Fruit fly (Drosophila melanogaster) whole organism, pupa: Measurements from ENCODE around the gene Sirt4.

ENCODE experiments used
- CG10348 ChIP-seq: fragments of 200-800 bp; sonication (Bioruptor generic); IDR thresholded peaks from 2 replicates; pipeline ENCODE4 v1.3.6; 2022; ENCODE audit warnings: missing biosample characterization, missing genetic modification characterization
- CG12605 ChIP-seq: fragments of 200-800 bp; sonication (Bioruptor generic); IDR thresholded peaks from 2 replicates; pipeline ENCODE4 v1.3.6; 2022; ENCODE audit warnings: missing biosample characterization, missing genetic modification characterization
- CG13204 ChIP-seq: fragments of 200-800 bp; sonication (Bioruptor generic); optimal IDR thresholded peaks from 2 replicates; lab custom pipeline; 2018; ENCODE audit warnings: missing biosample characterization, mild to moderate bottlenecking, missing genetic modification characterization, moderate library complexity
- CG14655 ChIP-seq: fragments of 200-800 bp; sonication (Bioruptor generic); optimal IDR thresholded peaks from 3 replicates; lab custom pipeline; 2017; ENCODE audit warnings: mild to moderate bottlenecking, missing biosample characterization, missing genetic modification reagents, missing genetic modification characterization
- CG15710 ChIP-seq: fragments of 200-800 bp; sonication (Bioruptor generic); optimal IDR thresholded peaks from 2 replicates; lab custom pipeline; 2018; ENCODE audit warnings: missing biosample characterization, mild to moderate bottlenecking, missing genetic modification characterization, moderate library complexity
- CG17806 ChIP-seq: fragments of 200-800 bp; sonication (Bioruptor generic); optimal IDR thresholded peaks from 2 replicates; lab custom pipeline; 2018; ENCODE audit warnings: missing biosample characterization, mild to moderate bottlenecking, missing genetic modification characterization, moderate library complexity
- CG32121 ChIP-seq: fragments of 200-800 bp; sonication (Bioruptor generic); IDR thresholded peaks from 2 replicates; pipeline ENCODE4 v1.3.6; 2022; ENCODE audit warnings: missing biosample characterization, missing genetic modification characterization
- CG34367 ChIP-seq: fragments of 200-800 bp; sonication (Bioruptor generic); optimal IDR thresholded peaks from 2 replicates; lab custom pipeline; 2018; ENCODE audit warnings: missing biosample characterization, mild to moderate bottlenecking, missing genetic modification characterization
- CG4496 ChIP-seq: fragments of 200-800 bp; sonication (Bioruptor generic); IDR thresholded peaks from 3 replicates; pipeline ENCODE4 v1.3.6; 2022; ENCODE audit warnings: missing biosample characterization, missing genetic modification characterization
- CG8159 ChIP-seq: fragments of 200-800 bp; sonication (Bioruptor generic); optimal IDR thresholded peaks from 3 replicates; lab custom pipeline; 2018; ENCODE audit warnings: missing biosample characterization, mild to moderate bottlenecking, missing genetic modification characterization, moderate library complexity
- CG8301 ChIP-seq: fragments of 200-800 bp; sonication (Bioruptor generic); optimal IDR thresholded peaks from 2 replicates; lab custom pipeline; 2018; ENCODE audit warnings: missing biosample characterization, mild to moderate bottlenecking, missing genetic modification characterization
- CG9948 ChIP-seq: fragments of 200-800 bp; sonication (Bioruptor generic); optimal IDR thresholded peaks from 2 replicates; lab custom pipeline; 2018; ENCODE audit warnings: missing biosample characterization, mild to moderate bottlenecking, missing genetic modification characterization, moderate library complexity
- D1 ChIP-seq: fragments of 200-800 bp; sonication (Bioruptor generic); optimal IDR thresholded peaks from 2 replicates; lab custom pipeline; 2018; ENCODE audit warnings: missing biosample characterization, mild to moderate bottlenecking, missing genetic modification characterization, moderate library complexity
- EcR ChIP-seq: fragments of 200-800 bp; sonication (Bioruptor generic); optimal IDR thresholded peaks from 3 replicates; lab custom pipeline; 2019; ENCODE audit warnings: missing biosample characterization, missing genetic modification characterization, mild to moderate bottlenecking, moderate library complexity, missing genetic modification reagents
- Ets98B ChIP-seq: fragments of 200-800 bp; sonication (Bioruptor generic); IDR thresholded peaks from 2 replicates; pipeline ENCODE4 v1.3.6; 2022; ENCODE audit warnings: missing biosample characterization, missing genetic modification characterization
- Pif1A ChIP-seq: fragments of 200-800 bp; sonication (Bioruptor generic); optimal IDR thresholded peaks from 3 replicates; lab custom pipeline; 2016; ENCODE audit warnings: missing biosample characterization, missing genetic modification characterization
- Pif1B ChIP-seq: fragments of 200-800 bp; sonication (Bioruptor generic); optimal IDR thresholded peaks from 3 replicates; lab custom pipeline; 2016; ENCODE audit warnings: missing biosample characterization, missing genetic modification characterization
- Snoo ChIP-seq: fragments of 200-800 bp; sonication (Bioruptor generic); optimal IDR thresholded peaks from 3 replicates; lab custom pipeline; 2017; ENCODE audit warnings: missing biosample characterization, mild to moderate bottlenecking, missing genetic modification characterization, inconsistent platforms
- fd96Ca ChIP-seq: fragments of 200-800 bp; sonication (Bioruptor generic); IDR thresholded peaks from 3 replicates; pipeline ENCODE4 v1.3.6; 2022; ENCODE audit warnings: missing biosample characterization, missing genetic modification characterization
- gl ChIP-seq: fragments of 200-800 bp; sonication (Bioruptor generic); optimal IDR thresholded peaks from 2 replicates; lab custom pipeline; 2018; ENCODE audit warnings: missing biosample characterization, mild to moderate bottlenecking, missing genetic modification characterization
- rn ChIP-seq: fragments of 200-800 bp; sonication (Bioruptor generic); IDR thresholded peaks from 2 replicates; pipeline ENCODE4 v1.3.6; 2022; ENCODE audit warnings: missing biosample characterization, missing genetic modification characterization

The Sirt4 gene

dm6 chrX:5649998-5650397, 15.7 kb downstream of the Sirt4 start:
- TF ChIP-seq CG12605 (GFP tag; lab: Robert Waterston, UW) = no peak
- TF ChIP-seq EcR = no peak
- no peak for TF ChIP-seq CG8301 (tag; lab: Kevin White, UChicago)
- TF ChIP-seq Ets98B (GFP tag; lab: Robert Waterston, UW) = no peak
- TF ChIP-seq CG34367 = no peak

DNA sequence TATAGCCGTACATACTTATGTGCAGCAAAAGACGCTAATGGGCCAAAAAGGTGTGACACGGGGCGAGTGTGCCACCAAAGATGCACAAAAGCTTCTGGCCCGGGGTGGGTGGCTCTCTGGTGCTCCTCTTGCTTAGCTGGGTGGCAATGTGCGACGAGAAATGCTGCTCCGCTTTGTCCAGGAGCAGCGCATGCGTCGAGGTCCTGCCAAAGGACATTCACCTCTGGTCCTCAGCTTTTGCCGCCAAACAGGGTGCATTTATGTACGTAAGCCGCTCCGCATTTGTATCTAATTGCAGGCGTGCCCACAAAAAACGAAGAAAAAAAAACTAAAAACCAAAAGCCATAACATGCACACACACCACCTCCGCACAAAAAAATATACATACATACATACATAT, 16.4 kb downstream of the Sirt4 start:
- TF ChIP-seq EcR (peak; percentile 62), rn (GFP tag; lab: Robert Waterston, UW) (no peak)

DNA sequence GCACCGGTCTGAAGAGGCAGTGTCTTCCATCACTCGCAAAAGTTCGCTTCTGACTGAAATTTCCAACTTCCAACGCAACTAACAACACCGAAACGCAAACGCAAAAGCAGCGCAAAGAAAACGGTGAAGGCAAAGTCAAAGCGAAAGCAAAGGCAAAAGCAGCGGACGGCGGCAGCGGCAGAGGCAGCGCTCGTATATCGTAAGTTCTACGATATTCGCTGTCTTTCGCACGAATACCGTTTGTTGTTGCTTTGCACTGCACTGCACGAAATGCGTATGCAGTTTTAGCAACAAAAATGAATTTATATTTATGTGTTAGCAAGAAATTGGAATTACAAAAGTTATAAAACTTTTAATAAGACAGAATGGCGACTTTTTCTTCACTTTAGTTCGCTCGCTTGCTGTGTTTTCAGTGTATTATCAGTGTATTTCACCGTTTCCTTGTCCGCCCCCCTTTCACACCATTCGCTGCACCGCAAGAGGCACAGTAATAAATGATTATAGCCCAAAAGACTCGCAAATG, 17.2 kb downstream of the Sirt4 start, which contains the start of gene OtopLa:
Gene OtopLa, minus strand, starts transcription at position 51 of the 523 bp plus-strand sequence.
- TF ChIP-seq Ets98B (GFP tag; lab: Robert Waterston, UW) (peak; percentile 86), fd96Ca (GFP tag; lab: Robert Waterston, UW) (peak; percentile 89), rn (GFP tag; lab: Robert Waterston, UW) (peak; percentile 76), CG4496 (peak; percentile 89), CG8301 (tag; lab: Kevin White, UChicago) (peak; percentile 73), Pif1B (GFP tag; lab: Kevin White, UChicago) (peak; percentile 58), CG34367 (peak; percentile 57), Pif1A (GFP tag; lab: Kevin White, UChicago) (peak; percentile 82), CG12605 (GFP tag; lab: Robert Waterston, UW) (peak; percentile 82), CG17806 (tag; lab: Kevin White, UChicago) (peak; percentile 62), Snoo (no peak), CG14655 (GFP tag; lab: Kevin White, UChicago) (peak; percentile 75), CG13204 (no peak), CG15710 (tag; lab: Kevin White, UChicago) (peak; percentile 71), CG32121 (GFP tag; lab: Robert Waterston, UW) (peak; percentile 85), EcR (no peak), D1 (tag; lab: Kevin White, UChicago) (no peak), CG8159 (tag; lab: Kevin White, UChicago) (peak; percentile 78), CG10348 (GFP tag; lab: Robert Waterston, UW) (peak; percentile 58; the same call in 1 of the 2 replicates), gl (tag; lab: Kevin White, UChicago) (peak; percentile 33), CG9948 (tag; lab: Kevin White, UChicago) (peak; percentile 63)

DNA sequence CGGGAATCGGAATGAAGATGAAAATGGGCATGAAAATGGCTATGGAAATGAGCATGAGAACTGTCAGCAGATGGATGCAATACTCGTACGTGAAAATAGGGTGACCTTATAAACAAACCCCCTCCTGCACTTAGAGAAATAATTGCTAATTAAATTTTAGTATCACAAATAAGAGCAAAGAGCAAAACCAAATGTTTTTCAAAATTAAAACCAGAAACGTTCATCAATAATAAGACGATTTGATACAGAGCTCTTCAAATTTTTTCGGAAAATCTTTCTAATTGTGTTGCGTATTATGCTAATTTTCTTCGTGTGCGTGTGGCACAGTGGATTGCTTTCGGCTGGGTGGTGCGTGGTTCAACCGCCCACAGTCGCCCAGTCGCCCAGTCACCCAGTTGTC, 19.5 kb downstream of the Sirt4 start:
- TF ChIP-seq CG17806 (tag; lab: Kevin White, UChicago) (no peak), Ets98B (GFP tag; lab: Robert Waterston, UW) (no peak), EcR (no peak), CG32121 (GFP tag; lab: Robert Waterston, UW) (0 out of 2 replicates have a peak, but pooled peaks have one; percentile 19)

DNA sequence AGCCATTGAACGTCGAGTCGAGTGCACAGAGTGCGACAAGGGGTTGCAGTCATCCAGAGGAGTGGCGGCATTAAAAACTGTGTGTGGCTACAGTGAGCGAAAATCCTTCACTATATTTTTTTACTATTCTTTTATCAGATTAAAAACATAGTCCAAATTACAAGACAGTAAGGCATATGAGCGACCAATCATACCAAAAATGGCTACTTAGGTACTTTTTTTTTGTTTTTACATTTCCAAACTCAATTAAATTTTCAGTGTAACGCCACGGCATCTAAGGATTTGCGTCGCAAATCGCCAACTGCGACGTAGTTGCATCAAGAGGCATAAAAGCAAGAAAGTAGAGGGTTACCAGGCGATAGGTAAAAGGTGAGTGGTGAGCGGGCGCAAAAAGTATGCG, 26.7 kb downstream of the Sirt4 start:
- TF ChIP-seq D1 (tag; lab: Kevin White, UChicago) (no peak), CG34367 (peak; percentile 46), CG10348 (GFP tag; lab: Robert Waterston, UW) (no peak), CG8301 (tag; lab: Kevin White, UChicago) (peak; percentile 15), CG14655 (GFP tag; lab: Kevin White, UChicago) (peak; percentile 17), gl (tag; lab: Kevin White, UChicago) (no peak), CG15710 (tag; lab: Kevin White, UChicago) (peak; percentile 31), EcR (no peak), fd96Ca (GFP tag; lab: Robert Waterston, UW) (peak; percentile 19; the same call in 1 of the 3 replicates), CG9948 (tag; lab: Kevin White, UChicago) (peak; percentile 39), CG12605 (GFP tag; lab: Robert Waterston, UW) (no peak), CG17806 (tag; lab: Kevin White, UChicago) (peak; percentile 45), Pif1A (GFP tag; lab: Kevin White, UChicago) (peak; percentile 33), rn (GFP tag; lab: Robert Waterston, UW) (no peak), CG8159 (tag; lab: Kevin White, UChicago) (peak; percentile 55), Snoo (peak; percentile 21), CG4496 (peak; percentile 56; the same call in 1 of the 3 replicates), Pif1B (GFP tag; lab: Kevin White, UChicago) (no peak)
- TF ChIP-seq, all 21 proteins: peak for 11

DNA sequence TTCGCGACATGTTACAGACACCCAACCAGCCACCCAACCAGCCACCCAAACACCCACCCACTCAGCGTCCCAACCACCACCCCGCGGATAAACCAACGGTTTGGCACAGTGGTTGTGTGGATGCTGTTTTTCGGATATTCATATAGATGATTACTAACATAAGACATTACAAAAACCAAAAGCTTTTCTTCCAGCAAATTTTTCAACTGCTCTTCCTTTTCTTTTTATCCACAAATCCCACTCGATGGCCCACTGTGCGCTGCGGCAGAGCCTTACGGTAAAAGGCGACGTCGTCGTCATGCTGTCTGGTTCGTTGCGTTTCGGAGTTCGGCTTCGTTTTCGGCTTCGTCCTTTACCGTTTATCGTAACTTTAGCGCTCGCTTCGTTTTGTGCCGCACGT, 27.2 kb downstream of the Sirt4 start:
- TF ChIP-seq CG8301 (tag; lab: Kevin White, UChicago) = peak; percentile 25
- peak; percentile 84 for TF ChIP-seq CG4496
- peak; percentile 32; the same call in 1 of the 2 replicates for TF ChIP-seq CG12605 (GFP tag; lab: Robert Waterston, UW)
- TF ChIP-seq CG10348 (GFP tag; lab: Robert Waterston, UW) = no peak
- TF ChIP-seq Pif1B (GFP tag; lab: Kevin White, UChicago) = peak; percentile 26
- TF ChIP-seq Ets98B (GFP tag; lab: Robert Waterston, UW) = peak; percentile 59
- no peak for TF ChIP-seq CG17806 (tag; lab: Kevin White, UChicago)
- peak; percentile 70 for TF ChIP-seq fd96Ca (GFP tag; lab: Robert Waterston, UW)
- no peak for TF ChIP-seq gl (tag; lab: Kevin White, UChicago)
- no peak for TF ChIP-seq D1 (tag; lab: Kevin White, UChicago)
- peak; percentile 40 for TF ChIP-seq CG15710 (tag; lab: Kevin White, UChicago)
- TF ChIP-seq CG32121 (GFP tag; lab: Robert Waterston, UW) = peak; percentile 34; the same call in 1 of the 2 replicates
- TF ChIP-seq Snoo = no peak
- TF ChIP-seq CG34367 = peak; percentile 15
- no peak for TF ChIP-seq Pif1A (GFP tag; lab: Kevin White, UChicago)
- TF ChIP-seq CG8159 (tag; lab: Kevin White, UChicago) = peak; percentile 30
- TF ChIP-seq CG9948 (tag; lab: Kevin White, UChicago) = no peak
- TF ChIP-seq CG14655 (GFP tag; lab: Kevin White, UChicago) = peak; percentile 36
- TF ChIP-seq rn (GFP tag; lab: Robert Waterston, UW) = no peak
